Fruit fly (Drosophila melanogaster) whole organism, embryonic: ENCODE data around the gene CG44261.

Source experiments
- CG11093 ChIP-seq: fragments of 200-800 bp; sonication (Bioruptor generic); IDR thresholded peaks from 3 replicates; pipeline ENCODE4 v1.3.6; 2022; ENCODE audit warnings: missing biosample characterization, missing genetic modification characterization
- CG11560 ChIP-seq: fragments of 200-800 bp; sonication (Bioruptor generic); IDR thresholded peaks from 3 replicates; pipeline ENCODE4 v1.3.6; 2022; ENCODE audit warnings: missing biosample characterization, missing genetic modification characterization
- CG12071 ChIP-seq: fragments of 200-800 bp; sonication (Bioruptor generic); optimal IDR thresholded peaks from 3 replicates; lab custom pipeline; 2018; ENCODE audit warnings: missing biosample characterization, mild to moderate bottlenecking, missing genetic modification characterization
- CG12219 ChIP-seq: fragments of 200-800 bp; sonication (Bioruptor generic); optimal IDR thresholded peaks from 3 replicates; lab custom pipeline; 2018; ENCODE audit warnings: missing biosample characterization, mild to moderate bottlenecking, missing genetic modification characterization
- CG12391 ChIP-seq: fragments of 200-800 bp; sonication (Bioruptor generic); optimal IDR thresholded peaks from 3 replicates; lab custom pipeline; 2018; ENCODE audit warnings: missing biosample characterization, mild to moderate bottlenecking, missing genetic modification characterization, moderate library complexity
- CG13624 ChIP-seq: fragments of 200-800 bp; sonication (Bioruptor generic); optimal IDR thresholded peaks from 2 replicates; lab custom pipeline; 2016; ENCODE audit warnings: missing biosample characterization, missing genetic modification characterization
- CG14050 ChIP-seq: fragments of 200-800 bp; sonication (Bioruptor generic); IDR thresholded peaks from 3 replicates; pipeline ENCODE4 v1.3.6; 2022; ENCODE audit warnings: missing biosample characterization, missing genetic modification characterization
- CG1647 ChIP-seq: fragments of 200-800 bp; sonication (Bioruptor generic); optimal IDR thresholded peaks from 3 replicates; lab custom pipeline; 2016; ENCODE audit warnings: missing biosample characterization, missing genetic modification characterization
- CG17568 ChIP-seq: fragments of 200-800 bp; sonication (Bioruptor generic); optimal IDR thresholded peaks from 2 replicates; lab custom pipeline; 2018; ENCODE audit warnings: missing biosample characterization, mild to moderate bottlenecking, missing genetic modification characterization, moderate library complexity
- CG1792 ChIP-seq: fragments of 200-800 bp; sonication (Bioruptor generic); optimal IDR thresholded peaks from 2 replicates; lab custom pipeline; 2016; ENCODE audit warnings: missing biosample characterization, missing genetic modification characterization
- CG18764 ChIP-seq: fragments of 200-800 bp; sonication (Bioruptor generic); optimal IDR thresholded peaks from 3 replicates; lab custom pipeline; 2016; ENCODE audit warnings: missing biosample characterization, missing genetic modification characterization
- CG31224 ChIP-seq: fragments of 200-800 bp; sonication (Bioruptor generic); IDR thresholded peaks from 2 replicates; pipeline ENCODE4 v1.3.6; 2022; ENCODE audit warnings: missing biosample characterization, missing genetic modification characterization
- CG32532 ChIP-seq: fragments of 200-800 bp; sonication (Bioruptor generic); IDR thresholded peaks from 2 replicates; pipeline ENCODE4 v1.3.6; 2022; ENCODE audit warnings: missing biosample characterization, missing genetic modification characterization
- CG3726 ChIP-seq: fragments of 200-800 bp; sonication (Bioruptor generic); IDR thresholded peaks from 3 replicates; pipeline ENCODE4, ENCODE4 v1.3.6; 2022; ENCODE audit warnings: missing biosample characterization, missing genetic modification characterization
- CG42726 ChIP-seq: fragments of 200-800 bp; sonication (Bioruptor generic); IDR thresholded peaks from 2 replicates; pipeline ENCODE4 v1.3.6; 2022; ENCODE audit warnings: missing biosample characterization, missing genetic modification characterization; ENCODE audit not compliant: partially characterized antibody
- CG4360 ChIP-seq: fragments of 200-800 bp; sonication (Bioruptor generic); IDR thresholded peaks from 2 replicates; pipeline ENCODE4 v1.3.6; 2022; ENCODE audit warnings: missing biosample characterization, missing genetic modification characterization
- CG7745 ChIP-seq: fragments of 200-800 bp; sonication (Bioruptor generic); optimal IDR thresholded peaks from 2 replicates; lab custom pipeline; 2018; ENCODE audit warnings: missing biosample characterization, mild to moderate bottlenecking, missing genetic modification characterization, moderate library complexity
- CG7987 ChIP-seq: fragments of 200-800 bp; sonication (Bioruptor generic); optimal IDR thresholded peaks from 2 replicates; lab custom pipeline; 2018; ENCODE audit warnings: missing biosample characterization, mild to moderate bottlenecking, missing genetic modification characterization, moderate library complexity
- CG8089 ChIP-seq: fragments of 200-800 bp; sonication (Bioruptor generic); optimal IDR thresholded peaks from 3 replicates; lab custom pipeline; 2016; ENCODE audit warnings: missing biosample characterization, missing genetic modification characterization
- CG8281 ChIP-seq: fragments of 200-800 bp; sonication (Bioruptor generic); optimal IDR thresholded peaks from 2 replicates; lab custom pipeline; 2018; ENCODE audit warnings: missing biosample characterization, mild to moderate bottlenecking, missing genetic modification characterization, moderate library complexity
- CG8765 ChIP-seq: fragments of 200-800 bp; sonication (Bioruptor generic); IDR thresholded peaks from 2 replicates; pipeline ENCODE4 v1.3.6; 2022; ENCODE audit warnings: missing biosample characterization, missing genetic modification characterization
- CG8944 ChIP-seq: fragments of 200-800 bp; sonication (Bioruptor generic); optimal IDR thresholded peaks from 3 replicates; lab custom pipeline; 2016; ENCODE audit warnings: missing biosample characterization, missing genetic modification characterization
- CTCF ChIP-seq: fragments of 200-800 bp; sonication (Bioruptor generic); optimal IDR thresholded peaks from 2 replicates; lab custom pipeline; 2017; ENCODE audit warnings: missing biosample characterization, mild to moderate bottlenecking, missing genetic modification characterization, moderate library complexity
- Dbx ChIP-seq: fragments of 200-800 bp; sonication (Bioruptor generic); IDR thresholded peaks from 3 replicates; pipeline ENCODE4 v1.3.6; 2022; ENCODE audit warnings: missing biosample characterization, missing genetic modification characterization
- Deaf1 ChIP-seq: fragments of 200-800 bp; optimal IDR thresholded peaks from 3 replicates; lab custom pipeline; 2019; ENCODE audit warnings: missing biosample characterization, mild to moderate bottlenecking, missing genetic modification characterization, moderate library complexity
- Hey ChIP-seq: fragments of 200-800 bp; sonication (Bioruptor generic); optimal IDR thresholded peaks from 3 replicates; lab custom pipeline; 2018; ENCODE audit warnings: missing biosample characterization, mild to moderate bottlenecking, missing genetic modification characterization
- Kr ChIP-seq: fragments of 200-800 bp; sonication (Bioruptor generic); optimal IDR thresholded peaks from 2 replicates; lab custom pipeline; 2017; ENCODE audit warnings: missing biosample characterization, mild to moderate bottlenecking, missing genetic modification characterization
- Lim3 ChIP-seq: fragments of 200-800 bp; sonication (Bioruptor generic); IDR thresholded peaks from 2 replicates; pipeline ENCODE4 v1.3.6; 2022; ENCODE audit warnings: missing biosample characterization, missing genetic modification characterization
- Neu2 ChIP-seq: fragments of 200-800 bp; sonication (Bioruptor generic); optimal IDR thresholded peaks from 3 replicates; lab custom pipeline; 2016; ENCODE audit warnings: missing biosample characterization, missing genetic modification characterization, borderline replicate concordance
- Oli ChIP-seq: fragments of 200-800 bp; sonication (Bioruptor generic); optimal IDR thresholded peaks from 2 replicates; lab custom pipeline; 2018; ENCODE audit warnings: missing biosample characterization, mild to moderate bottlenecking, missing genetic modification characterization, moderate library complexity
- Rx ChIP-seq: fragments of 200-800 bp; sonication (Bioruptor generic); IDR thresholded peaks from 2 replicates; pipeline ENCODE4 v1.3.6; 2022; ENCODE audit warnings: missing biosample characterization, missing genetic modification characterization
- Stat92E ChIP-seq, 3 experiments: fragments of >200 bp in 2 of 3; fragments of 200-800 bp in 1 of 3; sonication (Bioruptor generic) in 1 of 3; optimal IDR thresholded peaks; 2 replicates each; lab custom pipeline; 2017 to 2019; ENCODE audit warnings: missing biosample characterization in 3 of 3, missing genetic modification characterization in 3 of 3, mild to moderate bottlenecking in 1 of 3, moderate library complexity in 1 of 3
- Taf1 ChIP-seq: fragments of 200-800 bp; sonication (Bioruptor generic); IDR thresholded peaks from 2 replicates; pipeline ENCODE4 v1.3.6; 2022; ENCODE audit warnings: missing biosample characterization, missing genetic modification characterization
- Xrp1 ChIP-seq: fragments of 200-800 bp; sonication (Bioruptor generic); IDR thresholded peaks from 2 replicates; pipeline ENCODE4 v1.3.6; 2022; ENCODE audit warnings: missing biosample characterization, missing genetic modification characterization
- ab ChIP-seq: fragments of 200-800 bp; sonication (Bioruptor generic); optimal IDR thresholded peaks from 2 replicates; lab custom pipeline; 2016; ENCODE audit warnings: missing biosample characterization, missing genetic modification characterization
- cg ChIP-seq: fragments of 200-800 bp; sonication (Bioruptor generic); optimal IDR thresholded peaks from 3 replicates; lab custom pipeline; 2019; ENCODE audit warnings: missing biosample characterization, mild to moderate bottlenecking, missing genetic modification characterization, moderate library complexity
- da ChIP-seq: fragments of 200-800 bp; sonication (Bioruptor generic); optimal IDR thresholded peaks from 2 replicates; lab custom pipeline; 2016; ENCODE audit warnings: missing biosample characterization, missing genetic modification characterization
- disco-r ChIP-seq: fragments of 200-800 bp; sonication (Bioruptor generic); optimal IDR thresholded peaks from 2 replicates; lab custom pipeline; 2016; ENCODE audit warnings: missing biosample characterization, missing genetic modification characterization
- dysf ChIP-seq: fragments of 200-800 bp; sonication (Bioruptor generic); IDR thresholded peaks from 3 replicates; pipeline ENCODE4 v1.3.6; 2022; ENCODE audit warnings: missing biosample characterization, missing genetic modification characterization
- ems ChIP-seq: fragments of 200-800 bp; sonication (Bioruptor generic); optimal IDR thresholded peaks from 3 replicates; lab custom pipeline; 2016; ENCODE audit warnings: missing biosample characterization, missing genetic modification characterization
- h ChIP-seq: fragments of >200 bp; optimal IDR thresholded peaks from 2 replicates; lab custom pipeline; 2017
- ham ChIP-seq: fragments of 200-800 bp; sonication (Bioruptor generic); IDR thresholded peaks from 2 replicates; pipeline ENCODE4 v1.3.6; 2022; ENCODE audit warnings: missing biosample characterization, missing genetic modification characterization
- hbn ChIP-seq: fragments of 200-800 bp; sonication (Bioruptor generic); IDR thresholded peaks from 2 replicates; pipeline ENCODE4 v1.3.6; 2022; ENCODE audit warnings: missing biosample characterization, missing genetic modification characterization; ENCODE audit not compliant: partially characterized antibody
- klu ChIP-seq: fragments of 200-800 bp; sonication (Bioruptor generic); IDR thresholded peaks from 2 replicates; pipeline ENCODE4 v1.3.6; 2022; ENCODE audit warnings: missing biosample characterization, missing genetic modification characterization
- knrl ChIP-seq: fragments of 200-800 bp; sonication (Bioruptor generic); IDR thresholded peaks from 3 replicates; pipeline ENCODE4 v1.3.6; 2022; ENCODE audit warnings: missing biosample characterization, missing genetic modification characterization; ENCODE audit not compliant: partially characterized antibody
- pzg ChIP-seq: fragments of 200-800 bp; sonication (Bioruptor generic); optimal IDR thresholded peaks from 3 replicates; lab custom pipeline; 2018; ENCODE audit warnings: missing biosample characterization, mild to moderate bottlenecking, missing genetic modification characterization, moderate library complexity
- repo ChIP-seq: fragments of 200-800 bp; sonication (Bioruptor generic); optimal IDR thresholded peaks from 2 replicates; lab custom pipeline; 2016; ENCODE audit warnings: missing biosample characterization, missing genetic modification characterization
- row ChIP-seq: fragments of 200-800 bp; sonication (Bioruptor generic); IDR thresholded peaks from 3 replicates; pipeline ENCODE4 v1.3.6; 2022; ENCODE audit warnings: missing biosample characterization, missing genetic modification characterization
- slp2 ChIP-seq: fragments of 200-800 bp; sonication (Bioruptor generic); optimal IDR thresholded peaks from 2 replicates; lab custom pipeline; 2016; ENCODE audit warnings: missing biosample characterization, missing genetic modification characterization
- tgo ChIP-seq: fragments of 200-800 bp; sonication (Bioruptor generic); IDR thresholded peaks from 3 replicates; pipeline ENCODE4 v1.3.6; 2022; ENCODE audit warnings: missing biosample characterization, missing genetic modification characterization
- toy ChIP-seq: fragments of 200-800 bp; sonication (Bioruptor generic); IDR thresholded peaks from 2 replicates; pipeline ENCODE4 v1.3.6; 2022; ENCODE audit warnings: missing biosample characterization, missing genetic modification characterization
- wek ChIP-seq: fragments of 200-800 bp; sonication (Bioruptor generic); optimal IDR thresholded peaks from 3 replicates; lab custom pipeline; 2018; ENCODE audit warnings: missing biosample characterization, mild to moderate bottlenecking, missing genetic modification characterization, moderate library complexity
- wor ChIP-seq: fragments of 200-800 bp; sonication (Bioruptor generic); IDR thresholded peaks from 2 replicates; pipeline ENCODE4 v1.3.6; 2022; ENCODE audit warnings: missing biosample characterization, missing genetic modification characterization

Gene CG44261

DNA sequence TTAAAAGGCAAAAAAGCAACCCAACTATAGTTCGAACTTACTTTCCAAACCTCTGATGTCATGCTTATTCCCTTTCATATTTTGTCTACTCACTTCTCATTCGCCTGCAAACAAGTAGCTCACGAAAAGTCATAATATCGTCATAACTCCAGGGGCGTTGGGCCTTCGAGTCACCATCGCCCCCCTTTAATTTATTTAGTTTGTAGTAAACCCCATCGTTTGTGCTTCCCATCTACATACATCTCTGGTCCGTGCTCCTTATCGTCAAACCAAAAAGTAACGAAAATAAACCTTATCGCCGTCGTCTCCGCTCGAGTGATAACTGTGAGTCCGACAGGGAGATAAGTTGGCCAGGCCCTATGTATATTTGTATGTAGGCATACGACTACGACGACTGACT lies 21.0 kb upstream of the CG44261 start (continued):
- TF ChIP-seq CG4360 (no peak), Deaf1 (tag; lab: Kevin White, UChicago) (peak; percentile 73), CG8281 (tag; lab: Kevin White, UChicago) (peak; percentile 50), da (GFP tag; lab: Kevin White, UChicago) (no peak), ems (peak; percentile 72), CG42726 (no peak), Kr (GFP tag; lab: Kevin White, UChicago) (no peak), h (lab: Kevin White, UChicago) (no peak), ham (GFP tag; lab: Robert Waterston, UW) (no peak), CG3726 (no peak), Oli (no peak), Xrp1 (GFP tag; lab: Robert Waterston, UW) (peak; percentile 74), CG12071 (GFP tag; lab: Kevin White, UChicago) (peak; percentile 66), CG8089 (GFP tag; lab: Kevin White, UChicago) (peak; percentile 40), knrl (GFP tag; lab: Robert Waterston, UW) (no peak), tgo (GFP tag; lab: Robert Waterston, UW) (peak; percentile 21; the same call in 1 of the 3 replicates), CG17568 (GFP tag; lab: Kevin White, UChicago) (peak; percentile 22), dysf (GFP tag; lab: Robert Waterston, UW) (peak; percentile 75), Stat92E (GFP tag; optimal IDR thresholded peaks at IDR 0.05; lab: Kevin White, UChicago) (no peak), slp2 (GFP tag; lab: Kevin White, UChicago) (no peak), row (GFP tag; lab: Robert Waterston, UW) (peak; percentile 89), CG8944 (GFP tag; lab: Kevin White, UChicago) (peak; percentile 51), CG1792 (GFP tag; lab: Kevin White, UChicago) (peak; percentile 50), repo (peak; percentile 18), CG7745 (no peak), CG7987 (GFP tag; lab: Kevin White, UChicago) (peak; percentile 49), Taf1 (peak; percentile 41; the same call in 1 of the 2 replicates), CTCF (no peak), CG31224 (GFP tag; lab: Robert Waterston, UW) (peak; percentile 31; the same call in 1 of the 2 replicates), wek (GFP tag; lab: Kevin White, UChicago) (no peak), CG14050 (GFP tag; lab: Robert Waterston, UW) (peak; percentile 39; the same call in 1 of the 3 replicates), CG32532 (GFP tag; lab: Robert Waterston, UW) (peak; percentile 73), Rx (GFP tag; lab: Robert Waterston, UW) (0 out of 2 replicates have a peak, but pooled peaks have one; percentile 17), CG8765 (GFP tag; lab: Robert Waterston, UW) (peak; percentile 43; the same call in 1 of the 2 replicates), CG1647 (no peak), disco-r (GFP tag; lab: Kevin White, UChicago) (peak; percentile 5), Lim3 (GFP tag; lab: Robert Waterston, UW) (no peak), hbn (no peak), Neu2 (GFP tag; lab: Kevin White, UChicago) (no peak), cg (GFP tag; lab: Kevin White, UChicago) (no peak), CG12219 (peak; percentile 70), Dbx (GFP tag; lab: Robert Waterston, UW) (peak; percentile 85), CG13624 (peak; percentile 77), CG12391 (tag; lab: Kevin White, UChicago) (peak; percentile 71), Hey (tag; lab: Kevin White, UChicago) (peak; percentile 49), wor (no peak), klu (GFP tag; lab: Robert Waterston, UW) (no peak; the same call in 1 of the 2 replicates), CG18764 (no peak), CG11093 (peak; percentile 28; the same call in 1 of the 3 replicates), toy (no peak), CG11560 (tag; lab: Robert Waterston, UW) (no peak), ab (no peak), pzg (GFP tag; lab: Kevin White, UChicago) (peak; percentile 15)
